Fruit fly (Drosophila melanogaster): ENCODE results near the gene Mcm7.

Mcm7 gene

DNA sequence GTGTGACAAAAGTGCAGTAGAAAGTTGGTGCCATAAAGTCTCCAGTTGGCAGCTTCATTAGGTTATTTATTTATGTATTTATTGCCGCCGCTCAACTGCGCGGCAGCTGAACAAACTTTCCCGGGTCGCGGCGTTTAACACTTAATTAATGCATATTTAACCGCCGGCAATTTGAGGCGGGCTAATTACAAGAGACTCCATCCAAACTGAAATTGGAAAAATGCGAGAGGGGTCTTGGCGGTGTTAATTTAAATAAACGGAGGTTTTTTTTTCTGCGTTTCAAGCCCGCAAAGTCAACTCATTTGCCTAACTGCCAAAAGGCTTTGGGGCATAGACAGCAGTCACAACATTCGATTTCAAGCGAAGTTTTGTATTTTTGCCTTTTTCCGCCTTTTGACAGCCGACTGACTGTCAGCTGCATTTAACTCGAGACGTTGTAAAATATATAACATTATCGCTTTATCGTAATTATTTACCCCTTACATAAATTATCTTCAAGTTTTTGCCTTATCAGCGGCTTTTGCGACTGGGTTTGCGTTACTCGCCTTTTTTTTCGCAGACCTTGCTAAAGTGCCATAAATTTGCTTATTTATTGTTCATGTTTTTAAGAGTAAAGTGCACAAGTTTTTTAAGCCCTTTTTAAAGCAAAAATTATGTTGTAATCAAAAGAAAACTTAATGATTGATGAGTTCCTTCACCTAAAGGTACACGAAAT, 33.6 kb upstream of the Mcm7 start (continued):
- TF ChIP-seq CG6765 (GFP tag; optimal IDR thresholded peaks at IDR 0.05) (no peak), Awh (GFP tag; IDR thresholded peaks at IDR 0.05) (peak; percentile 83), Elba2 (GFP tag; optimal IDR thresholded peaks at IDR 0.05) (no peak), dmrt99B (tag; optimal IDR thresholded peaks at IDR 0.05) (no peak), Vsx1 (GFP tag; optimal IDR thresholded peaks at IDR 0.05) (peak; percentile 25), CG9797 (GFP tag; optimal IDR thresholded peaks at IDR 0.05) (no peak), oc (tag; optimal IDR thresholded peaks at IDR 0.05) (no peak), ara (GFP tag; IDR thresholded peaks at IDR 0.05) (no peak), Gsc (GFP tag; IDR thresholded peaks at IDR 0.05) (no peak), CG9932 (GFP tag; IDR thresholded peaks at IDR 0.05) (no peak)

DNA sequence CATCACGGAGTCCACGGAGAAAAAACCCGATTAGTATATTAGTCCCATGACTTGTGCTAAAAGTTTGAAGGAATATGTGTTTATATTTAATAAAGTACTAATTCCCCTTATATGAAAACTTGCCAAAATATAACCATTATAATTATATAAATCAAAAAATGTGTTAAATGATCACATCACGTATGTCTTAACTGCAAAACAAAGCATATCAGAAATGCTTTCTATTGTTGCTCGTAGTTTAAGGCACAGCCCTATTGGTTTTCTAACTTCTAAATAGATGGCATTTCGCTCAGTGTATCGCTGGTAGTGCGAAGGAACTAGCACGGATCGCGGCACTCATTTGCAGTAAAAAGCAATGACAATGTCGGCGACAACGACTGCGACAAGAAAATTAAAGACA, 31.5 kb upstream of the Mcm7 start:
- TF ChIP-seq CG1529 (GFP tag; optimal IDR thresholded peaks at IDR 0.05) = no peak
- TF ChIP-seq D19A (tag; optimal IDR thresholded peaks at IDR 0.05) = no peak
- TF ChIP-seq bsh (GFP tag; optimal IDR thresholded peaks at IDR 0.05) = peak in 1 of 2 experiments; percentile 10
- no peak for TF ChIP-seq CG11695 (GFP tag; IDR thresholded peaks at IDR 0.05)
- TF ChIP-seq fd102C (GFP tag; optimal IDR thresholded peaks at IDR 0.05) = no peak
- no peak for TF ChIP-seq jing (GFP tag; optimal IDR thresholded peaks at IDR 0.05)
- peak; percentile 7 for TF ChIP-seq CG11504 (tag; optimal IDR thresholded peaks at IDR 0.05)
- TF ChIP-seq Med (GFP tag) = peak; percentile 34
- no peak for TF ChIP-seq Sox102F (GFP tag; optimal IDR thresholded peaks at IDR 0.05)
- no peak for TF ChIP-seq eve (GFP tag; optimal IDR thresholded peaks at IDR 0.05)
- peak; percentile 8 for TF ChIP-seq CG7556 (GFP tag; optimal IDR thresholded peaks at IDR 0.05)
- no peak for TF ChIP-seq btn (GFP tag; optimal IDR thresholded peaks at IDR 0.05)
- peak; percentile 31 for TF ChIP-seq gem (tag; optimal IDR thresholded peaks at IDR 0.05)
- TF ChIP-seq pzg (GFP tag; optimal IDR thresholded peaks at IDR 0.05) = no peak
- TF ChIP-seq CG9609 (GFP tag; optimal IDR thresholded peaks at IDR 0.05) = no peak
- no peak for TF ChIP-seq CG3726 (GFP tag; IDR thresholded peaks at IDR 0.05)
- TF ChIP-seq Dad (GFP tag; optimal IDR thresholded peaks at IDR 0.05) = no peak
- no peak for TF ChIP-seq sim (GFP tag; IDR thresholded peaks at IDR 0.05)
- no peak for TF ChIP-seq Rx (GFP tag; IDR thresholded peaks at IDR 0.05)
- peak; percentile 12 for TF ChIP-seq CG18262 (tag; optimal IDR thresholded peaks at IDR 0.05)
- TF ChIP-seq CHES-1-like (GFP tag; optimal IDR thresholded peaks at IDR 0.05) = no peak
- no peak for TF ChIP-seq CG6791 (GFP tag; IDR thresholded peaks at IDR 0.05; ENCODE audit: partially characterized antibody)
- peak; percentile 17 for TF ChIP-seq CG10979 (tag; optimal IDR thresholded peaks at IDR 0.05)
- TF ChIP-seq sens (GFP tag) = peak; percentile 34
- TF ChIP-seq CoRest (tag; optimal IDR thresholded peaks at IDR 0.05) = peak; percentile 1
- TF ChIP-seq phol (tag; optimal IDR thresholded peaks at IDR 0.05) = peak; percentile 16
- TF ChIP-seq NC2β (GFP tag; optimal IDR thresholded peaks at IDR 0.05) = no peak
- TF ChIP-seq CG7372 (GFP tag; IDR thresholded peaks at IDR 0.05) = no peak
- no peak for TF ChIP-seq CG11456 (GFP tag; IDR thresholded peaks at IDR 0.05)
- TF ChIP-seq CG8359 (GFP tag; optimal IDR thresholded peaks at IDR 0.05; ENCODE audit: borderline replicate concordance) = no peak
- TF ChIP-seq CG17361 (GFP tag; IDR thresholded peaks at IDR 0.05) = 0 out of 3 replicates have a peak, but pooled peaks have one; percentile 16
- TF ChIP-seq CG10267 (tag; optimal IDR thresholded peaks at IDR 0.05) = no peak
- TF ChIP-seq CG2712 (tag; optimal IDR thresholded peaks at IDR 0.05) = peak; percentile 10
- TF ChIP-seq lola (GFP tag; optimal IDR thresholded peaks at IDR 0.05) = no peak
